Worm (Caenorhabditis elegans) whole organism, midembryonic: ENCODE measurements around the gene nhr-96.

ENCODE experiments used
- cog-1 ChIP-seq: sonication (generic microtip); optimal IDR thresholded peaks from 2 replicates; lab custom pipeline; 2016; ENCODE audit warnings: missing genetic modification characterization, missing compliant biosample characterization
- tab-1 ChIP-seq: fragments of 200-800 bp; sonication (Bioruptor generic); IDR thresholded peaks from 2 replicates; pipeline ENCODE4 v1.3.6; 2022; ENCODE audit warnings: missing genetic modification characterization, missing compliant biosample characterization

ce11 chrV:2242630-2243029 is 9.4 kb downstream of the nhr-96 start, which contains the start of gene cyp-33C3:
- TF ChIP-seq cog-1, result no peak
- TF ChIP-seq tab-1 (GFP tag; lab: Robert Waterston, UW), result no peak
